Worm (Caenorhabditis elegans) whole organism, L4/young adult: Measurements from ENCODE around the gene nhr-118.

ENCODE experiments used
- W03F9.2 ChIP-seq: fragments of 150-350 bp; optimal IDR thresholded peaks from 2 replicates; lab custom pipeline; 2014; ENCODE audit warnings: missing biosample characterization, missing genetic modification characterization
- dao-5 ChIP-seq: sonication (generic microtip); optimal IDR thresholded peaks from 2 replicates; lab custom pipeline; 2016; ENCODE audit warnings: missing genotype, missing genetic modification characterization, moderate library complexity, missing compliant biosample characterization
- him-1 ChIP-seq: sonication (generic microtip); optimal IDR thresholded peaks from 2 replicates; lab custom pipeline; 2016; ENCODE audit warnings: missing genotype, missing genetic modification reagents, missing genetic modification characterization, missing compliant biosample characterization

The nhr-118 gene

DNA sequence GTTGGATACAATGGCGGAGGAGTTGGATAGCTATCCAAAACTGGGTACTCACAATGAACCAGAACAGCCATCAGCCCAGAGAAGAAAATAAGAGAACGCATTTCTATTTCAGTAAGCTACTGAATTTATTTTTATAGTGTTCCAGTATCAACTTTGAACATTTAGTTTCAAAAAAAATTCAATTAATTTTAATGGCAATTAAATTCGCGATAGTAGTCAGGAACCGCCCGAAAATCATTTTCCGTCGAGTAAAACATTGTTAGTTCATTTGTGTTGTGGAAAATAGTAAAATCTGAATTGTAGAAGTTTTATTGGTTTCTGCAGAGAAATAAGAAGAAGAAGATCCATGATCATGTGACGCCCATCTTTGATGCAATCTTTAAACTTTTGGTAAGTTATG is 10.5 kb downstream of the nhr-118 start, which contains the start of gene Y47D7A.6:
TSS of gene Y47D7A.6 (minus strand) at position 101 of the 400 bp plus-strand sequence.
- TF ChIP-seq W03F9.2 (tag; lab: Kevin White, UChicago) (no peak), dao-5 (tag; lab: Kevin White, UChicago) (no peak), him-1 (tag; lab: Kevin White, UChicago) (no peak)

DNA sequence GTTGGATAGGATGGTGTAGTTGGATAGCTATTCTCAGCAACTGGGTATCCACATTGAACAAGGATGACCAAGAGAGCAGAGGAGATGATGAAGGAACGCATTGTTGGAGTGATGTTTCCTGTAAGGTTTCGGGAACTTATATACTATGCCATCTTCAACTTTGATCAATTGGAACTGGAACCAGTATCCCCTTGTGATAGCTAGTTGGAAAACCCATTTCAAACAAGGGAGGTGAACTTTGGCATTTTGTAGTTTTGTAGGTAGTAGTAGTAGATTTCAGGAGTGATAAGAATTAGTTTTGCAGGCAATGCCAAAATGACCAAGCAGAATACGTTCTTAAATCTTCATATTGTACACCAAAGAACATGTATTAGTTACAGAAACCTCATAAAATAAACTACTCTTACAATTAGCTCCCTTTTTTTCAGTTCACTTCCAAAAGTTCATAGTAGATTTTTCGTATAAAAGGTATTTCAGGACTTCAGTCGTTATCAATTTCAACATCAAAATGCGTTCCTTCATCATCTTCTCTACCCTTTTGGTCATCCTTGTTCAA is 12.2 kb downstream of the nhr-118 start, which contains the start of the genes Y47D7A.7 and Y47D7A.2:
TSS of gene Y47D7A.7 (minus strand) at position 101 of the 556 bp plus-strand sequence.
TSS of gene Y47D7A.2 (plus strand) at position 506 of the 556 bp plus-strand sequence.
- TF ChIP-seq W03F9.2 (tag; lab: Kevin White, UChicago): no peak
- TF ChIP-seq dao-5 (tag; lab: Kevin White, UChicago): no peak
- TF ChIP-seq him-1 (tag; lab: Kevin White, UChicago): no peak

DNA sequence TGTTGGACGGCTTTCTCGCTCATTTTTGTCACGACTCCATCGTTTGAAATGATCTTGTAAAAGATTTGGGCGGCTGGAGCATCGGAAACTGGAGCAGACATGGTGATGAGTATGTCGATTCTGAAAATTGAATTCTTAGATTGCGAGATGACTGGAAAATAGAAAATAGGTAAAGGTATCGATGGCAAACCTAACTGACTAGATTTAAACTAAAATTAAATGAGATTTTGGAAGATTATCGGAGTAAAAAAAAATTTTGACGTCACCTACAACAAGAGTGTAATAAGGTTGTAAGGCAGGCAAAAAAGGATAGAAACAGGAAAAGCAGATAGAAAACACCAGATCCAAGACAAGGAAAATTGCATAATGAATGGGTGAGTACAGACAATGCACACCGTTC is 13.9 kb downstream of the nhr-118 start, which contains the start of gene skr-14:
TSS of gene skr-14 (minus strand) at position 101 of the 400 bp plus-strand sequence.
- no peak for TF ChIP-seq W03F9.2 (tag; lab: Kevin White, UChicago)
- TF ChIP-seq him-1 (tag; lab: Kevin White, UChicago): no peak
- no peak for TF ChIP-seq dao-5 (tag; lab: Kevin White, UChicago)

DNA sequence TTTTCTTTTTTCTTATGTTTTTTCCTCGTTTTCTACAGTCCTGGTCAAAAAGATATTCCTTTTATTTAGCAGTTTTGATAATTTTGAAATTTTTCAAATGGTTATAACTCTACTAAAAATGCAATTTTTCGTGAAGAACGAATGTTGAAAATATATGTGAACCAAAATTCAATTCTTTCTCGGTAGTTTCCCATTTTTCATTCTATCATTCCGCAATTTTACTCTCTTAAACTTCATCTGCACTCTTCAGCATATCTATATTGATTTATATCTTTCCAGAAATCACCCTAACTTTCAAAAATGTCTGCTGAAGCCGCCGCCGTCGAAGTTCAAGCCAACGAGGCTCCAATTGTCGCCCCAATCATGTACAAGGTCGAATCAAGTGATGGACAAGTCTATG is 14.5 kb downstream of the nhr-118 start, which contains the start of gene skr-7:
TSS of gene skr-7 (plus strand) at position 301 of the 400 bp plus-strand sequence.
- TF ChIP-seq W03F9.2 (tag; lab: Kevin White, UChicago) (no peak), dao-5 (tag; lab: Kevin White, UChicago) (no peak)

DNA sequence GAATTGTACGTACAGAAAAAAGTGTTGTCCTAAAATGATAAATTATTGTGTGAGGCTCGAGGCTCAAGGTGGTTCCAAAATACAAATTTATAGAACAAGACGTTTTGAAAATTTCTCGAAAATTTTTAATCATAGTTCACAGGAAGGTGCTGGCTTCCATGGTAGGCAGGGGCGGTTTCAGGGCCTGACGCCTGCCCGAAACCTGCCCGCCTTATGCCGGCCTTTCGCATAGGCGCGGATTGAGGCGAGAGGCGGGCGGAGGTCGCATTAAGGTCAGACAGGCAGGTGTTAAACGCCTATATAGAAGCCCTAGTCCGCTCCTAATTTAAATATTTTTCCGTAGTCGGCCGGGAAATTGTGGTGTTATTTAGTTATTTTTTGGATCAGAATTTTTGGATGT is 15.5 kb downstream of the nhr-118 start:
- TF ChIP-seq W03F9.2 (tag; lab: Kevin White, UChicago) (no peak), dao-5 (tag; lab: Kevin White, UChicago) (no peak), him-1 (tag; lab: Kevin White, UChicago) (no peak)

DNA sequence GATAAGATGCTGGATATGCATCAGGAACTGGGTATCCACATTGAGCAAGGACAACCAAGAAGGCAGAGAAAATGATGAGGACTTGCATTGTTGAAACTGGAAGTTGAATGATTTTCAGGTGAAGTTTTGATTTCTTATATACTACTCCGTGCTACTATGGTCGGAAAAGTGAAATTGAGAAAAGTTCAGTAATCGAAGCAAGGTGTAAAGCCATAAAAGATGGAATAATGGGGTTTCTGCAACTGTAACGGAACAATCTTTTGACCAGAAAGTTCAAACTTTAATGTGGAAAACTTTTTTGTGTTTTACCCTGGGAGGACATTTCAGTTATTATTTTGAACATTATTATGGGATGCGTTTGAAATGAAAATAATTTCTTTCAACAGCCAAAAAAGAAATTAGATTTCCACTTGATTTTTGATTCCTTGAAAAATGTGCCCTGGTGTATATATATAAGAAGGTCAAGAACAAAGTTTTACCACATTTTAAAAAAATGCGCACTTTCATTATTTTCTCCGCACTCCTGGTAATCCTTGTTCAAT is 16.3 kb downstream of the nhr-118 start, which contains the start of the genes Y47D7A.9 and Y47D7A.19:
TSS of gene Y47D7A.9 (minus strand) at position 101 of the 542 bp plus-strand sequence.
TSS of gene Y47D7A.19 (plus strand) at position 492 of the 542 bp plus-strand sequence.
- TF ChIP-seq dao-5 (tag; lab: Kevin White, UChicago) (no peak), him-1 (tag; lab: Kevin White, UChicago) (no peak), W03F9.2 (tag; lab: Kevin White, UChicago) (no peak)

DNA sequence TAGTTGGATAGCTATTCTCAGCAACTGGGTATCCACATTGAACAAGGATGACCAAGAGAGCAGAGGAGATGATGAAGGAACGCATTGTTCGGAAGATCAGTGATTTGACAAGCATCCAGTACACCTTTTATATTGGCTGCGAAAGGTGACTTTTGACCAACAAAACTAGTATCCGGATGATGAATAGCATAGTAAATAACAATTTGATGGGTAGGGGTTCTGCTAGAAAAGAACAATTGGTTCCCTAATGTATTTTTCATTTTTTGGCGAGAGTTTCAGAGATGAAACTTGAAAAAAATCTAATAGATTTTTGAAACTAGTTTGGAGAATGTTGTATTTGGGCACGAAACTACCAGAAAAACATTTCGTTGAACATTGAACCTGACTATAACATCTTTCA is 20.6 kb downstream of the nhr-118 start, which contains the start of gene Y47D7A.11:
TSS of gene Y47D7A.11 (minus strand) at position 101 of the 400 bp plus-strand sequence.
- no peak for TF ChIP-seq W03F9.2 (tag; lab: Kevin White, UChicago)
- no peak for TF ChIP-seq him-1 (tag; lab: Kevin White, UChicago)
- TF ChIP-seq dao-5 (tag; lab: Kevin White, UChicago): no peak

DNA sequence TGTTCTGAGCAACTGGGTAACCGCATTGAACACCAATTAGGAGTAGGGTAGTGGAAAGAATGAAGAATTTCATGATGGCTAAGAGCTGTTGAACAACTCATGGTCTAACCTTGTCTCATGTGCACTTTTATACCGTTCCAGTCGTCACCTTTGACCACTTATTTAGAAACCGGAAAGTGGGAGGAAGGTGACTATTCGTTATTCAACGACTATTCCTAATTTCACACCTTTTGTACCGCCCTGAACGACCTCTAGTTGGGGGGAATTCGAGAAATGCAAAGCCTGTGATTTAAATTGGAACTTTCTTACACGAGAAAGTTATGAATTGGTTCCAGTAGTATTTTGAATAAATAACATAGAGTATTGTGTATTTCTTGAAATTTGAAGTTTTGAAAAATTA is 22.0 kb downstream of the nhr-118 start, which contains the start of gene Y47D7A.12:
TSS of gene Y47D7A.12 (minus strand) at position 101 of the 400 bp plus-strand sequence.
- no peak for TF ChIP-seq dao-5 (tag; lab: Kevin White, UChicago)
- TF ChIP-seq him-1 (tag; lab: Kevin White, UChicago): no peak
- TF ChIP-seq W03F9.2 (tag; lab: Kevin White, UChicago): no peak

DNA sequence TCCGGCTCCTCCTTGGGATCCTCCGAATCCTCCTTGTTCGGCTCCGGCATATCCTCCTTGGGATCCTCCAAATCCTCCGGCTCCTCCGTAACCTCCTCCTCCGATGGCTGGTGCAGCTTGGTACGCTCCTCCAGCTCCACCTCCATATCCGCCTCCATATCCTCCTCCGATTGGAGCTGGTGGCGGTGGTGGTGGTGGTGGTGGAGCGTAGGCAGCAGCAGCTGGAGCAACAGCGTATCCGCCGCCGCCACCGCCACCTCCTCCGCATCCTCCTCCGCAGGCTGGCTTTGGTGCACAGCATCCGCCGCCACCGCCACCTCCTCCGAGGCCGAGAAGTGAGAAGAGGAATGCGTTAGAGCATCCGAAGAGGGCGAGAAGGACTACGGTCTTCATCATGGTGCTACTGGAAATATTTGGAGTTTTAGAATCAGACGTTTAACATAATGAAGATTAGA is 25.2 kb downstream of the nhr-118 start, which contains the start of gene Y47D7A.15:
TSS of gene Y47D7A.15 (minus strand) at position 405 of the 455 bp plus-strand sequence.
- no peak for TF ChIP-seq dao-5 (tag; lab: Kevin White, UChicago)
- TF ChIP-seq him-1 (tag; lab: Kevin White, UChicago): no peak
- no peak for TF ChIP-seq W03F9.2 (tag; lab: Kevin White, UChicago)

DNA sequence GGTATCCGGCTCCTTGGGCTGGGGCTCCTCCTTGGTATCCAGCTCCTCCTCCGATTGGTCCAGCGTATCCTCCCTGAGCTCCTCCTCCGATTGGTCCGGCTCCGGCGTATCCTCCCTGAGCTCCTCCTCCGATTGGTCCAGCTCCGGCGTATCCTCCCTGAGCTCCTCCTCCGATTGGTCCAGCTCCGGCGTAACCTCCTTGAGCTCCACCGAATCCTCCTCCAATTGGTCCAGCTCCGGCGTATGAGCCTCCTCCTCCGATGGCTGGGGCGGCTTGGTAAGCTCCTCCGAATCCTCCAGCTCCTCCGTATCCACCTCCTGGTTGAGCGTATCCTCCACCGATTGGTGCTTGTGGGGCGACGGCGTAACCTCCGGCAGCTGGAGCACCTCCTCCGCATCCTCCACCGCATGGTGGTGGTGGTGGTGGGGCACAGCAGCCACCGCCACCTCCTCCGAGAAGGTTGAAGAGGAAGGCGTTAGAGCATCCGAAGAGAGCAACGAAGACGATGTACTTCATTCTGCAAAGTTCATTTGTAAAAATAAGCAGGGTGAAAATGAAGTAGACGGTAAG is 27.9 kb downstream of the nhr-118 start, which contains the start of gene Y47D7A.13:
TSS of gene Y47D7A.13 (minus strand) at position 517 of the 571 bp plus-strand sequence.
- TF ChIP-seq W03F9.2 (tag; lab: Kevin White, UChicago) (no peak), him-1 (tag; lab: Kevin White, UChicago) (no peak), dao-5 (tag; lab: Kevin White, UChicago) (no peak)

DNA sequence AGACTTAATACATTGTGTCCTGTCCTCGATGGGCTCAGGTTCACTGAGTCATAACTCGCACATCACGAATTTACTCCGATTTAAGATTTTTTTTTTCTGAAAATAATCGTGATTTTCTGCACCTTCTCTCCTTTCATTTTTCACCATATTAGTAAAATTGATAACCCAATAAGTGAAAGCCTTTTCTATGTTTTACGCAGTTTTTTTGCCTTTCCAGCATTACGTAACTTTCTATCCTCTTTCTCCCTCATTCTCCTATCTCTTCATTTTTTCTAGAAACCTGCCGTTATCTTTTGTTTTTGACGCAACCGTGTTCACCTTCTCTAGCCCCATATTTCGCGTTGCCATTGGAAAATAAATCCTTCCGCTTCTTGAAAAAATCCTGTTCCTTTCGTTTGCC is 29.6 kb downstream of the nhr-118 start:
- TF ChIP-seq him-1 (tag; lab: Kevin White, UChicago) (no peak), W03F9.2 (tag; lab: Kevin White, UChicago) (no peak), dao-5 (tag; lab: Kevin White, UChicago) (no peak)

DNA sequence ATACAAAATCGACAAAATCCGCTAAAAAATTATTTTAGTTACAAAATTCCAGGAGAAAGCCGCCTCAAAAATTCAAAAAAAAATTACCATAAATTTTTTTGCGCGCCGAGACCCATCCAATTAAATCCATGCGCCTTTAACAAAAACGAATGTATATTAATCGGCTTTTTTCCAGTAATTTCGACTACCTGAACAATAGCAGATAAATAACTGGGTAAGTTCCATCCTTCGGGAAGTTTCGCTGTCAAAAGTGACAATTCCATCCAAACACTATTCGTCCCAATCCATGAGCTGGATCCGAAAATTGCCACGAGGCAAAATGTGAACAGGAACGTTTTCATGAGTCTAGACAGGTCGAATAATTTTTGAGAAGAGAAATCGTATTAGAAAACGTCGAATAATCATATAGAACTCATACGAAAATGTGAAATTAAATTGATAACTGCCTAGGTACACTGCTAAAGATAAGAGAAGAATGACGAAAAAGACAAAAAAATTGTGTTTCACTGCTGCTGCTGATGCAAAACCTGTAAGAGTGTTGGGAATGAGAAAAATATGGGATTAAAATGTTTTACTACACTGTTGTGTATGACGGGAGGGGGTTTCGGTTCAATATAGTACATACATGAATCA is 35.2 kb downstream of the nhr-118 start, which contains the start of gene rft-1:
TSS of gene rft-1 (minus strand) at position 475 of the 633 bp plus-strand sequence.
- no peak for TF ChIP-seq him-1 (tag; lab: Kevin White, UChicago)
- no peak for TF ChIP-seq dao-5 (tag; lab: Kevin White, UChicago)
- no peak for TF ChIP-seq W03F9.2 (tag; lab: Kevin White, UChicago)
